Worm (Caenorhabditis elegans) whole organism, L4 larva: Measurements from ENCODE around the gene fbxa-157.
"Not testable (repeated sequence)": the region's sequence is repeated elsewhere in the genome, so short reads cannot be mapped to it uniquely, and the experiment has no call there.

Source experiments
- F26F4.8 ChIP-seq: fragments of 200-800 bp; sonication (Bioruptor generic); conservative IDR thresholded peaks from 2 replicates; pipeline ENCODE4 v1.3.6; 2022; ENCODE audit warnings: missing genetic modification characterization, missing compliant biosample characterization
- F37D6.2 ChIP-seq: sonication (generic microtip); optimal IDR thresholded peaks from 2 replicates; lab custom pipeline; 2016; ENCODE audit warnings: mild to moderate bottlenecking, missing genetic modification characterization, missing compliant biosample characterization
- T26A8.4 ChIP-seq: fragments of 200-800 bp; sonication (Bioruptor generic); IDR thresholded peaks from 2 replicates; pipeline ENCODE4 v1.3.6; 2022; ENCODE audit warnings: missing genetic modification characterization, missing compliant biosample characterization
- Y75B8A.6 ChIP-seq: fragments of 200-800 bp; sonication (Bioruptor generic); IDR thresholded peaks from 2 replicates; pipeline ENCODE4 v1.3.6; 2022; ENCODE audit warnings: missing genetic modification reagents, missing genetic modification characterization, missing compliant biosample characterization
- ZK546.5 ChIP-seq, 2 experiments: sonication (generic microtip); optimal IDR thresholded peaks; 2 replicates each; lab custom pipeline; 2017; ENCODE audit warnings: missing biosample characterization in 2 of 2, missing genetic modification characterization in 2 of 2
- aha-1 ChIP-seq: fragments of 150-350 bp; peaks from one replicate; lab custom pipeline; 2014; ENCODE audit warnings: missing biosample characterization, missing genetic modification characterization
- ceh-28 ChIP-seq: fragments of 150-350 bp; optimal IDR thresholded peaks from 2 replicates; lab custom pipeline; 2014; ENCODE audit warnings: missing biosample characterization, missing genetic modification reagents, missing genetic modification characterization
- ceh-32 ChIP-seq: sonication (generic microtip); optimal IDR thresholded peaks from 2 replicates; lab custom pipeline; 2016; ENCODE audit warnings: mild to moderate bottlenecking, missing genetic modification characterization, missing compliant biosample characterization; ENCODE audit not compliant: poor library complexity
- ceh-82 ChIP-seq: sonication (generic microtip); optimal IDR thresholded peaks from 2 replicates; lab custom pipeline; 2017; ENCODE audit warnings: missing biosample characterization, missing genetic modification characterization
- ctbp-1 ChIP-seq: fragments of 200-800 bp; sonication (Bioruptor generic); IDR thresholded peaks from 2 replicates; pipeline ENCODE4 v1.3.6; 2022; ENCODE audit warnings: missing genetic modification reagents, missing genetic modification characterization, missing compliant biosample characterization
- daf-16 ChIP-seq, 3 experiments: sonication (generic microtip); optimal IDR thresholded peaks; 2 replicates each; lab custom pipeline; 2016 to 2017; ENCODE audit warnings: missing genetic modification characterization in 3 of 3, missing genetic modification reagents in 3 of 3, mild to moderate bottlenecking in 2 of 3, missing compliant biosample characterization in 2 of 3, missing biosample characterization in 1 of 3, moderate library complexity in 1 of 3
- dmd-9 ChIP-seq: fragments of 200-800 bp; sonication (Bioruptor generic); IDR thresholded peaks from 2 replicates; pipeline ENCODE4 v1.3.6; 2022; ENCODE audit warnings: missing genetic modification reagents, missing genetic modification characterization, missing compliant biosample characterization
- dpl-1 ChIP-seq: fragments of 150-350 bp; optimal IDR thresholded peaks from 2 replicates; lab custom pipeline; 2014; ENCODE audit warnings: missing biosample characterization, missing genetic modification reagents, missing genetic modification characterization
- hlh-11 ChIP-seq: fragments of 200-800 bp; sonication (Bioruptor generic); optimal IDR thresholded peaks from 2 replicates; lab custom pipeline; 2018; ENCODE audit warnings: mild to moderate bottlenecking, missing genetic modification characterization, missing compliant biosample characterization
- hlh-30 ChIP-seq: sonication (generic microtip); optimal IDR thresholded peaks from 2 replicates; lab custom pipeline; 2017; ENCODE audit warnings: antibody characterized with exemption, mild to moderate bottlenecking, missing genetic modification characterization, missing compliant biosample characterization; ENCODE audit not compliant: insufficient read depth
- lin-15B ChIP-seq: fragments of 150-350 bp; sonication (generic microtip); optimal IDR thresholded peaks from 3 replicates; lab custom pipeline; 2014; ENCODE audit warnings: missing biosample characterization, missing genetic modification characterization
- lir-3 ChIP-seq: sonication (generic microtip); optimal IDR thresholded peaks from 2 replicates; lab custom pipeline; 2016; ENCODE audit warnings: mild to moderate bottlenecking, missing genetic modification characterization, missing compliant biosample characterization
- lsy-2 ChIP-seq, 2 experiments: fragments of 150-350 bp in 1 of 2; sonication (generic microtip) in 1 of 2; optimal IDR thresholded peaks; 2 replicates each; lab custom pipeline; 2014 to 2017; ENCODE audit warnings: missing biosample characterization in 2 of 2, missing genetic modification characterization in 2 of 2
- madf-5 ChIP-seq, 2 experiments: fragments of 200-800 bp; sonication (Bioruptor generic); IDR thresholded peaks; 2 replicates each; pipeline ENCODE4 v1.3.6; 2022; ENCODE audit warnings: missing compliant biosample characterization in 2 of 2, missing genetic modification characterization in 2 of 2
- madf-9 ChIP-seq: fragments of 200-800 bp; sonication (Bioruptor generic); conservative IDR thresholded peaks from 2 replicates; pipeline ENCODE4 v1.3.6; 2022; ENCODE audit warnings: missing genetic modification reagents, missing genetic modification characterization, missing compliant biosample characterization
- mdl-1 ChIP-seq, 2 experiments: fragments of 150-350 bp in 1 of 2; sonication (generic microtip) in 1 of 2; optimal IDR thresholded peaks; 2 replicates each; lab custom pipeline; 2014 to 2017; ENCODE audit warnings: missing biosample characterization in 2 of 2, missing genetic modification characterization in 2 of 2
- mdt-29 ChIP-seq: fragments of 200-800 bp; sonication (Bioruptor generic); IDR thresholded peaks from 2 replicates; pipeline ENCODE4 v1.3.6; 2022; ENCODE audit warnings: missing genetic modification reagents, missing genetic modification characterization, missing compliant biosample characterization
- mxl-3 ChIP-seq: fragments of 200-800 bp; sonication (Bioruptor generic); optimal IDR thresholded peaks from 2 replicates; lab custom pipeline; 2018; ENCODE audit warnings: mild to moderate bottlenecking, missing genetic modification characterization, missing compliant biosample characterization
- nhr-25 ChIP-seq: sonication (generic microtip); optimal IDR thresholded peaks from 2 replicates; lab custom pipeline; 2017; ENCODE audit warnings: missing genetic modification characterization, mild to moderate bottlenecking, missing compliant biosample characterization, antibody characterized with exemption, moderate library complexity, borderline replicate concordance; ENCODE audit not compliant: insufficient read depth
- nhr-28 ChIP-seq: fragments of 150-350 bp; optimal IDR thresholded peaks from 2 replicates; lab custom pipeline; 2014; ENCODE audit warnings: missing biosample characterization, missing genetic modification characterization
- nhr-77 ChIP-seq: fragments of 150-350 bp; optimal IDR thresholded peaks from 2 replicates; lab custom pipeline; 2014; ENCODE audit warnings: missing biosample characterization, missing genetic modification characterization
- pqm-1 ChIP-seq: sonication (generic microtip); optimal IDR thresholded peaks from 2 replicates; lab custom pipeline; 2017; ENCODE audit warnings: missing biosample characterization, missing genetic modification characterization
- rbr-2 ChIP-seq: sonication (generic microtip); optimal IDR thresholded peaks from 2 replicates; lab custom pipeline; 2016; ENCODE audit warnings: missing genotype, missing genetic modification characterization, missing compliant biosample characterization
- set-16 ChIP-seq: fragments of 200-800 bp; sonication (Bioruptor generic); IDR thresholded peaks from 2 replicates; pipeline ENCODE4 v1.3.6; 2022; ENCODE audit warnings: missing genetic modification reagents, missing genetic modification characterization, missing compliant biosample characterization
- snpc-1.2 ChIP-seq: fragments of 200-800 bp; sonication (Bioruptor generic); IDR thresholded peaks from 2 replicates; pipeline ENCODE4 v1.3.6; 2022; ENCODE audit warnings: missing genetic modification reagents, missing genetic modification characterization, missing compliant biosample characterization
- spr-3 ChIP-seq: fragments of 200-800 bp; sonication (Bioruptor generic); optimal IDR thresholded peaks from 2 replicates; lab custom pipeline; 2018; ENCODE audit warnings: mild to moderate bottlenecking, missing genetic modification characterization, missing compliant biosample characterization
- tag-97 ChIP-seq: fragments of 200-800 bp; sonication (Bioruptor generic); IDR thresholded peaks from 2 replicates; pipeline ENCODE4 v1.3.6; 2022; ENCODE audit warnings: missing genetic modification characterization, missing compliant biosample characterization
- unc-130 ChIP-seq: sonication (generic microtip); optimal IDR thresholded peaks from 2 replicates; lab custom pipeline; 2016; ENCODE audit warnings: missing genetic modification reagents, missing genetic modification characterization, missing compliant biosample characterization
- unc-62 ChIP-seq, 3 experiments: fragments of 150-350 bp in 1 of 3; sonication (generic microtip); optimal IDR thresholded peaks in 2 of 3; peaks in 1 of 3; 1 replicate in 1 of 3; 2 replicates in 2 of 3; lab custom pipeline; 2014 to 2017; ENCODE audit warnings: missing biosample characterization in 3 of 3, missing genetic modification characterization in 3 of 3, missing genetic modification reagents in 3 of 3, missing genotype in 1 of 3
- zip-11 ChIP-seq: fragments of 200-800 bp; sonication (Bioruptor generic); IDR thresholded peaks from 2 replicates; pipeline ENCODE4 v1.3.6; 2022; ENCODE audit warnings: missing genetic modification characterization, missing compliant biosample characterization
- ztf-11 ChIP-seq: fragments of 150-350 bp; optimal IDR thresholded peaks from 2 replicates; lab custom pipeline; 2014; ENCODE audit warnings: missing biosample characterization, missing genetic modification characterization

The fbxa-157 gene

ce11 chrV:17896736-17897353 is 2.8 kb upstream of the fbxa-157 start, which contains the start of gene fbxa-156 (continued):
- TF ChIP-seq zip-11 (GFP tag; lab: Robert Waterston, UW), result no peak
- no peak for TF ChIP-seq lin-15B (tag; lab: Kevin White, UChicago)
- no peak for TF ChIP-seq ceh-32
- TF ChIP-seq lir-3 (tag; lab: Kevin White, UChicago), result no peak
- no peak for TF ChIP-seq dpl-1
- TF ChIP-seq daf-16 (GFP tag; optimal IDR thresholded peaks at IDR 0.05; lab: Kevin White, UChicago), result no peak
- peak; percentile 95 for TF ChIP-seq daf-16 (tag; optimal IDR thresholded peaks at IDR 0.05; lab: Kevin White, UChicago)
- no peak for TF ChIP-seq pqm-1 (tag; lab: Kevin White, UChicago)
- TF ChIP-seq set-16 (GFP tag; lab: Robert Waterston, UW), result no peak

ce11 chrV:17897646-17898045 is 2.0 kb upstream of the fbxa-157 start, which contains the start of gene C06H5.13:
TSS of gene C06H5.13 (minus strand) at chrV:17897746.
- TF ChIP-seq F26F4.8; tag-97 (GFP tag; lab: Robert Waterston, UW); T26A8.4 (GFP tag; lab: Robert Waterston, UW): not testable (repeated sequence)

ce11 chrV:17903829-17904228 is 4.2 kb downstream of the fbxa-157 start, which contains the start of gene C06H5.14:
TSS of gene C06H5.14 (plus strand) at chrV:17904129.
- peak in 1 of 2 experiments; percentile 73 for TF ChIP-seq unc-62 (GFP tag; optimal IDR thresholded peaks at IDR 0.05 in 1 of 2; lab: Kevin White, UChicago)
- not testable (repeated sequence) for TF ChIP-seq unc-62 (tag; optimal IDR thresholded peaks at IDR 0.05; lab: Kevin White, UChicago)
- TF ChIP-seq, all 104 proteins: peak for 1; not testable (repeated sequence) for 103

ce11 chrV:17905765-17906164 is 6.2 kb downstream of the fbxa-157 start:
- TF ChIP-seq ceh-28 (tag; lab: Kevin White, UChicago) (peak; percentile 10), hlh-30 (tag; lab: Kevin White, UChicago) (peak; percentile 57), nhr-25 (peak; percentile 76), hlh-11 (tag; lab: Kevin White, UChicago) (peak; percentile 18), tag-97 (GFP tag; lab: Robert Waterston, UW) (no peak), nhr-28 (tag; lab: Kevin White, UChicago) (peak; percentile 46), F37D6.2 (no peak), ztf-11 (no peak), aha-1 (peak; percentile 14), T26A8.4 (GFP tag; lab: Robert Waterston, UW) (no peak), ceh-82 (tag; lab: Kevin White, UChicago) (no peak), ZK546.5 (tag; optimal IDR thresholded peaks at IDR 0.05; lab: Kevin White, UChicago) (no peak), unc-62 (GFP tag; optimal IDR thresholded peaks at IDR 0.05 in 1 of 2; lab: Kevin White, UChicago) (peak in 1 of 2 experiments; percentile 95), unc-62 (tag; optimal IDR thresholded peaks at IDR 0.05; lab: Kevin White, UChicago) (no peak), mdl-1 (tag; optimal IDR thresholded peaks at IDR 0.05; lab: Kevin White, UChicago) (peak in 1 of 2 experiments; percentile 50)

ce11 chrV:17910019-17910418 is 10.4 kb downstream of the fbxa-157 start, which contains the start of gene dcar-1:
TSS of gene dcar-1 (plus strand) at chrV:17910319.
- TF ChIP-seq dpl-1 (no peak), spr-3 (GFP tag; lab: Kevin White, UChicago) (no peak), ctbp-1 (no peak)

ce11 chrV:17918726-17919125 is 19.1 kb downstream of the fbxa-157 start, which contains the start of gene C06H5.8:
TSS of gene C06H5.8 (plus strand) at chrV:17919026.
- TF ChIP-seq tag-97 (GFP tag; lab: Robert Waterston, UW) (no peak), pqm-1 (tag; lab: Kevin White, UChicago) (no peak), T26A8.4 (GFP tag; lab: Robert Waterston, UW) (no peak), ZK546.5 (tag; optimal IDR thresholded peaks at IDR 0.05; lab: Kevin White, UChicago) (no peak), mxl-3 (GFP tag; lab: Kevin White, UChicago) (no peak), unc-130 (no peak), mdt-29 (no peak), nhr-28 (tag; lab: Kevin White, UChicago) (no peak), madf-9 (no peak), F26F4.8 (no peak), Y75B8A.6 (GFP tag; lab: Robert Waterston, UW) (no peak), nhr-77 (tag; lab: Kevin White, UChicago) (no peak), snpc-1.2 (GFP tag; lab: Robert Waterston, UW) (no peak), rbr-2 (no peak), lsy-2 (tag; optimal IDR thresholded peaks at IDR 0.05; lab: Kevin White, UChicago) (no peak), madf-5 (GFP tag; IDR thresholded peaks at IDR 0.05; lab: Robert Waterston, UW) (no peak), aha-1 (no peak), dmd-9 (GFP tag; lab: Robert Waterston, UW) (no peak)
- TF ChIP-seq, all 104 proteins: peak for 0
